Worm (Caenorhabditis elegans) whole organism, L3 larva: ENCODE measurements around the gene F22H10.2.

ENCODE experiments used
- R02D3.7 ChIP-seq: fragments of 150-350 bp; optimal IDR thresholded peaks from 2 replicates; lab custom pipeline; 2014; ENCODE audit warnings: missing biosample characterization, missing genetic modification characterization
- ZK546.5 ChIP-seq: sonication (generic microtip); optimal IDR thresholded peaks from 2 replicates; lab custom pipeline; 2017; ENCODE audit warnings: missing biosample characterization, missing genetic modification characterization
- aly-2 ChIP-seq: fragments of 150-350 bp; optimal IDR thresholded peaks from 2 replicates; lab custom pipeline; 2014; ENCODE audit warnings: missing biosample characterization, missing genetic modification characterization
- ama-1 ChIP-seq: fragments of 150-350 bp; optimal IDR thresholded peaks from 2 replicates; lab custom pipeline; 2018
- ceh-16 ChIP-seq: sonication (generic microtip); optimal IDR thresholded peaks from 2 replicates; lab custom pipeline; 2017; ENCODE audit warnings: missing biosample characterization, missing genetic modification characterization
- ceh-82 ChIP-seq: fragments of 150-350 bp; optimal IDR thresholded peaks from 2 replicates; lab custom pipeline; 2014; ENCODE audit warnings: missing biosample characterization, missing genetic modification characterization
- daf-12 ChIP-seq: fragments of 150-350 bp; optimal IDR thresholded peaks from 2 replicates; lab custom pipeline; 2014; ENCODE audit warnings: missing biosample characterization, missing genetic modification reagents, missing genetic modification characterization
- egl-27 ChIP-seq: sonication (generic microtip); optimal IDR thresholded peaks from 4 replicates; lab custom pipeline; 2017; ENCODE audit warnings: missing biosample characterization, missing genetic modification reagents, missing genetic modification characterization
- elt-2 ChIP-seq: sonication (generic microtip); optimal IDR thresholded peaks from 2 replicates; lab custom pipeline; 2016; ENCODE audit warnings: missing genetic modification reagents, mild to moderate bottlenecking, missing genetic modification characterization, missing compliant biosample characterization
- elt-3 ChIP-seq, 3 experiments: fragments of 150-350 bp in 1 of 3; sonication (generic microtip) in 2 of 3; optimal IDR thresholded peaks; 2 replicates in 2 of 3; 4 replicates in 1 of 3; lab custom pipeline; 2014 to 2017; ENCODE audit warnings: missing biosample characterization in 3 of 3, missing genetic modification characterization in 3 of 3
- eor-1 ChIP-seq, 2 experiments: fragments of 150-350 bp; optimal IDR thresholded peaks; 2 replicates each; lab custom pipeline; 2014 to 2018; ENCODE audit warnings: missing biosample characterization in 2 of 2, missing genetic modification characterization in 2 of 2
- fkh-10 ChIP-seq: sonication (generic microtip); optimal IDR thresholded peaks from 2 replicates; lab custom pipeline; 2017; ENCODE audit warnings: missing biosample characterization, missing genetic modification reagents, missing genetic modification characterization
- fos-1 ChIP-seq: fragments of 150-350 bp; optimal IDR thresholded peaks from 2 replicates; lab custom pipeline; 2014; ENCODE audit warnings: missing biosample characterization, missing genetic modification characterization
- lin-15B ChIP-seq: fragments of 150-350 bp; optimal IDR thresholded peaks from 2 replicates; lab custom pipeline; 2014; ENCODE audit warnings: missing biosample characterization, missing genetic modification characterization
- lin-39 ChIP-seq: fragments of 150-350 bp; optimal IDR thresholded peaks from 2 replicates; lab custom pipeline; 2018; ENCODE audit warnings: missing biosample characterization, missing genetic modification reagents, missing genetic modification characterization
- mdl-1 ChIP-seq: fragments of 150-350 bp; optimal IDR thresholded peaks from 2 replicates; lab custom pipeline; 2014; ENCODE audit warnings: missing biosample characterization, missing genetic modification characterization
- mml-1 ChIP-seq: fragments of 150-350 bp; sonication (generic microtip); optimal IDR thresholded peaks from 3 replicates; lab custom pipeline; 2014; ENCODE audit warnings: missing biosample characterization, missing genetic modification characterization
- nfya-1 ChIP-seq: sonication (generic microtip); optimal IDR thresholded peaks from 2 replicates; lab custom pipeline; 2017; ENCODE audit warnings: missing genetic modification characterization, mild to moderate bottlenecking, missing compliant biosample characterization, antibody characterized with exemption, moderate library complexity; ENCODE audit not compliant: insufficient read depth
- nhr-12 ChIP-seq: fragments of 150-350 bp; optimal IDR thresholded peaks from 2 replicates; lab custom pipeline; 2014; ENCODE audit warnings: missing biosample characterization, missing genetic modification characterization
- nhr-23 ChIP-seq: fragments of 150-350 bp; optimal IDR thresholded peaks from 2 replicates; lab custom pipeline; 2014; ENCODE audit warnings: missing biosample characterization, missing genetic modification reagents, missing genetic modification characterization
- nhr-237 ChIP-seq: fragments of 150-350 bp; optimal IDR thresholded peaks from 2 replicates; lab custom pipeline; 2014; ENCODE audit warnings: missing biosample characterization, missing genetic modification characterization
- nhr-25 ChIP-seq: sonication (generic microtip); optimal IDR thresholded peaks from 2 replicates; lab custom pipeline; 2017; ENCODE audit warnings: missing biosample characterization, missing genetic modification characterization
- nhr-28 ChIP-seq: fragments of 150-350 bp; optimal IDR thresholded peaks from 2 replicates; lab custom pipeline; 2014; ENCODE audit warnings: missing biosample characterization, missing genetic modification characterization
- nhr-67 ChIP-seq: fragments of 150-350 bp; optimal IDR thresholded peaks from 2 replicates; lab custom pipeline; 2014; ENCODE audit warnings: missing biosample characterization, missing genetic modification characterization
- nhr-76 ChIP-seq: fragments of 150-350 bp; sonication (generic microtip); optimal IDR thresholded peaks from 5 replicates; lab custom pipeline; 2014; ENCODE audit warnings: missing biosample characterization, missing genetic modification characterization
- pqm-1 ChIP-seq: fragments of 150-350 bp; optimal IDR thresholded peaks from 2 replicates; lab custom pipeline; 2017; ENCODE audit warnings: missing biosample characterization, missing genetic modification characterization, inconsistent platforms
- sea-2 ChIP-seq: fragments of 150-350 bp; sonication (generic microtip); optimal IDR thresholded peaks from 4 replicates; lab custom pipeline; 2014; ENCODE audit warnings: missing biosample characterization, missing genetic modification reagents, missing genetic modification characterization
- snpc-4 ChIP-seq: fragments of 150-350 bp; optimal IDR thresholded peaks from 2 replicates; lab custom pipeline; 2014; ENCODE audit warnings: missing biosample characterization, missing genetic modification characterization
- zag-1 ChIP-seq: fragments of 150-350 bp; optimal IDR thresholded peaks from 2 replicates; lab custom pipeline; 2014; ENCODE audit warnings: missing biosample characterization, missing genetic modification characterization
- ztf-11 ChIP-seq: fragments of 150-350 bp; optimal IDR thresholded peaks from 2 replicates; lab custom pipeline; 2014; ENCODE audit warnings: missing biosample characterization, missing genetic modification characterization
- ztf-4 ChIP-seq: fragments of 150-350 bp; optimal IDR thresholded peaks from 2 replicates; lab custom pipeline; 2014; ENCODE audit warnings: missing biosample characterization, missing genetic modification characterization

Gene F22H10.2

DNA sequence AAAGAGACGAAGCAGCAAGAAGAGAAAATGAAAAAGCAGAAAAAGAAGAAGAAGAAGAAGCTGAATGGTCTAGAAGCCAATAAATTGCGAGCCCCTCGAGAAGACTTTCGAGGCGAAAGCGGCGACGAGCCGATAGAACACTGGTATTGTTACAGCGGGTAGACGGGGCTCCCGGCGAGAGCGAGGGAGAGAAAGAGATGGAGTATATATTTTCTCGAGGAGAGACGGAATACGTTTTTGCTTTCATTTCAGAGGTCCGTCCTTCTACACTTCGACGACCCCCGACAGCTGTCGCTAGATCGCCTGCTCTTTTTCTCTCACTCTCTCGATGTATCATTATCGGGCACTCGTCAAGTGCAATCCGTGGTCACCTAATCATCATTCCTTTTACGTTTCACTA, 24.1 kb upstream of the F22H10.2 start:
- TF ChIP-seq daf-12 = no peak
- TF ChIP-seq lin-39 (tag; lab: Kevin White, UChicago) = peak; percentile 29

DNA sequence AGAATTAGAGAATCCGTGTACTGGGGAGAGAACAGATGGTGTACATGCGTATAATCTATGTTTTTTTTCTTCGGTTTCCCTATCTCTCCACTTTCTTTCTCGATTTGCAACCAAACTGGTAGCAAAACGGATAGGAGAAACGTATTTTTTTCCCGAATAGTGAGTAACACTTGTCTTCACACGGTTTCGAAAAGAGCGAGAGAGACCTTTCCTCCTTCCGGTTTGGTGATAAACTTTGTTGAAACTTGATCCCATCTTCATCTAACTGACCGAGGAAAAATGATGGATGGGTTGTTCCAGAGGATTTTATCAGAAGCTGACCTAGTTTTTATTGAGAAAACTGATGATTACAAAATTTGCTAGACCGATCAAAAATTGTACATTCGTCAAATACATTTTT, 21.0 kb upstream of the F22H10.2 start:
- TF ChIP-seq nhr-23 (tag; lab: Kevin White, UChicago) (no peak), elt-3 (tag; optimal IDR thresholded peaks at IDR 0.05; lab: Kevin White, UChicago) (peak in 1 of 3 experiments; percentile 43)

DNA sequence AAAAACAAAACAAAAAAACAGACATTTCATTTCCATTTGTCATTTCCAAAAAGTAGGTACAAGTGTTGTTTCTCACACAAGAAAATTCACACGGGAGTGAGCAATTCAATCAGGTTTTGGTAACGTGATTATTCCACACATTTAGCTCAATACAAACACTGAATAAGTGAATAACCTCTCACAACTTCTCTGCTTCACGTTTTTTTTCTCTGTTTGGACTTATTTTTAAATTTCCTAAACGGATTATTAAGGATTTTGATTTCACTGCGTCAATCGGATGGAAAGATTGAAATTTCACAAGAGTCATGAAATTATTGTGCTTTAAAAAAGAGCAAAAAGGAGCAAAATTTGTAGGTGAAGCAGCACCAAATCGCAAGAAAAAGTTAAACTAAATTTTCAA, 19.1 kb upstream of the F22H10.2 start:
- TF ChIP-seq nfya-1 (tag; lab: Kevin White, UChicago) (no peak), nhr-237 (tag; lab: Kevin White, UChicago) (no peak), nhr-67 (no peak), ztf-4 (tag; lab: Kevin White, UChicago) (no peak), mml-1 (tag; lab: Kevin White, UChicago) (no peak), R02D3.7 (tag; lab: Kevin White, UChicago) (no peak), nhr-25 (tag; lab: Kevin White, UChicago) (no peak), ceh-82 (tag; lab: Kevin White, UChicago) (no peak), daf-12 (no peak), snpc-4 (tag; lab: Kevin White, UChicago) (no peak), lin-39 (tag; lab: Kevin White, UChicago) (no peak), elt-3 (tag; optimal IDR thresholded peaks at IDR 0.05; lab: Kevin White, UChicago) (no peak), aly-2 (tag; lab: Kevin White, UChicago) (no peak), ZK546.5 (tag; lab: Kevin White, UChicago) (no peak), ztf-11 (no peak), nhr-28 (no peak), ama-1 (lab: Kevin White, UChicago) (no peak), sea-2 (no peak), ceh-16 (tag; lab: Kevin White, UChicago) (no peak)

DNA sequence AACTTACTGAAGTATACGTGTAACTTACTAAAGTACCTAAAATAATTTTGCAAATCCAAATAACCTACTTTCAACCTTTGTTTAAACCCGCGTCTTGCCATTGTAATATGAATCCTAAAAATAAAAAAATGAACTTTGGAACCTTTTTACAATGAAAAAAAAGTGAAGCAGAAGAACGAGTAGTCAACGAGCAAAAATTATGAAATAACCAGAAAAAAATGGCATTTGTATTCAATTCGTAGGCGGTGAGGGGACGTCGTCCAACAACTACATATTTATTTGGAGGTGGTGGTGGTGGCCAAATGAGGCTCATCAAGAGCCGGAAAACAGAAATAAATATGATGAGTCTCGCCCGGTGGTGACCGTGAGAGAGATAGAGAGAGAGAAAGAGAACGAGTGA, 16.6 kb upstream of the F22H10.2 start, which contains the start of gene F43B10.1:
Gene F43B10.1, minus strand, starts transcription at position 101 of the 400 bp plus-strand sequence.
- no peak for TF ChIP-seq nfya-1 (tag; lab: Kevin White, UChicago)
- TF ChIP-seq pqm-1 (tag; lab: Kevin White, UChicago) = no peak
- TF ChIP-seq sea-2 = no peak
- no peak for TF ChIP-seq nhr-28
- no peak for TF ChIP-seq elt-3 (tag; optimal IDR thresholded peaks at IDR 0.05; lab: Kevin White, UChicago)
- TF ChIP-seq ztf-11 = no peak
- no peak for TF ChIP-seq egl-27 (tag; lab: Kevin White, UChicago)
- TF ChIP-seq ZK546.5 (tag; lab: Kevin White, UChicago) = no peak
- TF ChIP-seq ceh-82 (tag; lab: Kevin White, UChicago) = no peak
- no peak for TF ChIP-seq fos-1 (tag; lab: Kevin White, UChicago)
- TF ChIP-seq nhr-25 (tag; lab: Kevin White, UChicago) = no peak
- TF ChIP-seq fkh-10 (GFP tag; lab: Kevin White, UChicago) = no peak
- TF ChIP-seq nhr-12 (tag; lab: Kevin White, UChicago) = no peak
- no peak for TF ChIP-seq nhr-237 (tag; lab: Kevin White, UChicago)
- TF ChIP-seq lin-15B = no peak
- no peak for TF ChIP-seq nhr-23 (tag; lab: Kevin White, UChicago)
- TF ChIP-seq R02D3.7 (tag; lab: Kevin White, UChicago) = no peak

DNA sequence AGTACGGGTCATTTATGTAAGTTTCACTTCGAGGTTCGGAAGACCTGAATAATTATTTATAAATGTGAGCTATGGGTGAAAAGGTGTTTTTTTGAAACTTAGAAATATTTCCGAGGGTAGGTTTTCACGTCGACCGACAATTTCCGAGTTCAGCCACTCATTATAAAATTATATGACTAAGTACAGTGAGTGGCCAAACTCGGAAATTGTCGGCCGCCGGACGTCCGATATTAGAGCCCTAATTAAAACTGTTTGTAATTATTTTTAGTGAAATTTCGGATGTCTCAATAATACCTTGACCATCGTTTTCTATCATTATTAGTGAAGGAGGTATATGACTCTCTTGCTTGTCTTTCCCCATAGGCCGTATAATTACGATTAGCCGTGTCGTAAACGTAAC, 11.8 kb upstream of the F22H10.2 start:
- TF ChIP-seq mdl-1 (tag; lab: Kevin White, UChicago) = no peak
- TF ChIP-seq eor-1 (tag; optimal IDR thresholded peaks at IDR 0.05; lab: Kevin White, UChicago) = no peak
- TF ChIP-seq pqm-1 (tag; lab: Kevin White, UChicago) = peak; percentile 16
- TF ChIP-seq nhr-67 = no peak
- TF ChIP-seq R02D3.7 (tag; lab: Kevin White, UChicago) = no peak

DNA sequence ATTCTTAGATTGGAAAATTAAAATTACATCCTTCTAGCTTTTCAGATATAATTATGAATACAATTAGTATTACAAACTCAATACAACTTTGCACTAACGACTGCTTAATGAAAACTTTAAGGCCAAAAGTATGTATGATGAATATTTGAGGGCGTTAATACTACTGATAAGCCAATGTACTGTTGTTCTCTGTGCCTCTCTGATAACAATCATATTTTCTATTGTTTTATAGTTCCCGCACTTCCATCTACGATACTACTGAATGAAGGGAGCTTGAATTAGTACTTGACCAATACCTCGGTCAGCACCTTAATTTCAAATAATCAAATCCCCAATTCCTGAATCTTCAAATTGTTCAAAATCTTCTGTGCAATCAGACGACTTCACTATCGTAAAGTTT, 10.2 kb upstream of the F22H10.2 start:
- peak; percentile 82 for TF ChIP-seq pqm-1 (tag; lab: Kevin White, UChicago)
- no peak for TF ChIP-seq aly-2 (tag; lab: Kevin White, UChicago)
- peak; percentile 54 for TF ChIP-seq elt-2

DNA sequence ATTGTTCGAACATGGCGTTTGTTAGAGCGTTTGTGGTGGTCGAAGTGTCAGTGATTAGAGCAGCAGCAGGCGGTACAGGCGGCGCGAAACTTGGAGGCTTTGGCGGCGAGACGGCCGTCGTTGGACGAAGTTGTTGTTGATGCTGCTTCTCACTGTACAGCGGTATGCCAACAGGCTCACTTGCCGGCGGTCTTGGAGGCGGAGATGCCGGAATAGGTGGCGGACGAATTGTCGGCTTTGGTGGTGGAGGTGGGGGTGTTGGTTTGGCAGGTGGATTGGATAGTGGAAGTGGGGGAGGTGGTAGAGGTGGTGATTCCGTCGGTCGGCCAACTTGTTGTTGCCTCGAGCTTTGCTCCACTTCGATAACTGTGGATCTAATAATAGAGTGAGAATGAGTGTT, 8.1 kb upstream of the F22H10.2 start:
- no peak for TF ChIP-seq zag-1
- no peak for TF ChIP-seq nhr-76
- peak; percentile 24 for TF ChIP-seq pqm-1 (tag; lab: Kevin White, UChicago)
- peak; percentile 26 for TF ChIP-seq elt-2
- no peak for TF ChIP-seq fkh-10 (GFP tag; lab: Kevin White, UChicago)
